Fruit fly (Drosophila melanogaster): ENCODE measurements around the gene CG17075.

DNA sequence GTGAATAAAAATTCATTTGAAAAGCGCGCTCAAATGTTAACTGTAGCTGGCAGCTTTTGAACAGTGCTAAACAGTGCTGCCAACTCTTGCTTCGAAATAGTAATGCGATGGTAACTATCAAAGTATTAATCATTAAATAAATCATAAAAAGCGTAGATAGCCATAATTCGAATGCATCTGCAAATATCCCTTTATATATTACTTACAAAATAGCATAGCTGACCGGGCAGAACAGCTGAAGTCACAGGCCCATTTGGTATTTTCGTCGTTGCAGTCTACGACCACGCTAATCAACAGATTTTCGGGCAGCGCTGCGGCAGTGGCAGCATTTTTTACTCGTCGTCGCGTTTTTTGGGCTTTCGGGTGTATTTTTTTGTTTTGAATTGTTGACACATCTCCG is 38.3 kb upstream of the CG17075 start, which contains the start of gene Plc21C:
- peak; percentile 28 to 64 for TF ChIP-seq Hr51 (GFP tag; optimal IDR thresholded peaks at IDR 0.05)
- no peak for TF ChIP-seq zfh1 (GFP tag; IDR thresholded peaks at IDR 0.05)
- TF ChIP-seq vnd (GFP tag; IDR thresholded peaks at IDR 0.05; ENCODE audit: partially characterized antibody): no peak
- no peak for TF ChIP-seq unpg (GFP tag; optimal IDR thresholded peaks at IDR 0.05)
- TF ChIP-seq Tbp (GFP tag; optimal IDR thresholded peaks at IDR 0.05): no peak
- no peak for TF ChIP-seq cg (GFP tag; optimal IDR thresholded peaks at IDR 0.05)
- no peak for TF ChIP-seq ara (GFP tag; IDR thresholded peaks at IDR 0.05)
- no peak for TF ChIP-seq CG8478 (optimal IDR thresholded peaks at IDR 0.05)
- TF ChIP-seq Hand (GFP tag; optimal IDR thresholded peaks at IDR 0.05): no peak
- no peak for TF ChIP-seq CG6175 (GFP tag; IDR thresholded peaks at IDR 0.05)
- no peak for TF ChIP-seq dimm (GFP tag; IDR thresholded peaks at IDR 0.05)
